Worm (Caenorhabditis elegans) whole organism, late embryonic: ENCODE data around the gene rabr-1.

Source experiments
- F13H6.1 ChIP-seq: sonication (generic microtip); optimal IDR thresholded peaks from 2 replicates; lab custom pipeline; 2016; ENCODE audit warnings: missing genetic modification characterization, missing compliant biosample characterization
- ceh-2 ChIP-seq: sonication (generic microtip); optimal IDR thresholded peaks from 2 replicates; lab custom pipeline; 2016; ENCODE audit warnings: missing genotype, missing genetic modification characterization, missing compliant biosample characterization
- pag-3 ChIP-seq: sonication (generic microtip); optimal IDR thresholded peaks from 2 replicates; lab custom pipeline; 2016; ENCODE audit warnings: missing compliant biosample characterization, missing genetic modification characterization, borderline replicate concordance
- ref-2 ChIP-seq: sonication (generic microtip); optimal IDR thresholded peaks from 2 replicates; lab custom pipeline; 2016; ENCODE audit warnings: missing genetic modification characterization, missing compliant biosample characterization
- sox-4 ChIP-seq: sonication (generic microtip); optimal IDR thresholded peaks from 2 replicates; lab custom pipeline; 2017; ENCODE audit warnings: mild to moderate bottlenecking, missing genetic modification characterization, inconsistent platforms, missing compliant biosample characterization
- unc-3 ChIP-seq, 2 experiments: fragments of 200-800 bp in 1 of 2; sonication (Bioruptor generic) in 1 of 2; sonication (generic microtip) in 1 of 2; conservative IDR thresholded peaks in 1 of 2; optimal IDR thresholded peaks in 1 of 2; 2 replicates each; pipeline versions ENCODE4 v1.3.6 to Lab custom; 2016 to 2022; ENCODE audit warnings: missing compliant biosample characterization in 2 of 2, missing genetic modification characterization in 2 of 2, missing genetic modification reagents in 1 of 2

DNA sequence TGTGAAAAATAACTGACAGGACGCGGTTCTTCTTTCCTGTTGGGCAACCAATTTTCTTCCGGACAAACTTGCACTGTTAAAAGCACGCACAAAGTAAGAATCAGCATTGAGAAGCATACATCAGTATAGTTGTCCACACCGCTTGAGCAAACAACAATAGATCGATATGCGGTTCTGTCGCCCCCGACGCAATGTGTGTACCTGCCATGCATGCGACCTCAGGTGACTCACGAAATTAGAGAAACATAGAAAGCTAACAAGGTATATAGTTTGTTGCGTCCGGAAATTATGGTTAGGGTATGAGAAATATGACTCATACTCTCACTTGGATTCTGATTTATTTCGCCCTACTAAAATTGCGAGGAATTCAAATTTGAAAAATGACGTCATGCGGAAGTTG lies 13.4 kb upstream of the rabr-1 start, which contains the start of gene K02E10.6:
- TF ChIP-seq F13H6.1 (tag; lab: Kevin White, UChicago) (no peak), sox-4 (no peak), ref-2 (tag; lab: Kevin White, UChicago) (no peak), pag-3 (tag; lab: Kevin White, UChicago) (no peak), unc-3 (GFP tag; conservative IDR thresholded peaks at IDR 0.05; lab: Robert Waterston, UW) (no peak), unc-3 (tag; optimal IDR thresholded peaks at IDR 0.05; lab: Kevin White, UChicago) (no peak), ceh-2 (tag; lab: Kevin White, UChicago) (no peak)
